Fruit fly (Drosophila melanogaster): ENCODE data around the gene ph-d.

DNA sequence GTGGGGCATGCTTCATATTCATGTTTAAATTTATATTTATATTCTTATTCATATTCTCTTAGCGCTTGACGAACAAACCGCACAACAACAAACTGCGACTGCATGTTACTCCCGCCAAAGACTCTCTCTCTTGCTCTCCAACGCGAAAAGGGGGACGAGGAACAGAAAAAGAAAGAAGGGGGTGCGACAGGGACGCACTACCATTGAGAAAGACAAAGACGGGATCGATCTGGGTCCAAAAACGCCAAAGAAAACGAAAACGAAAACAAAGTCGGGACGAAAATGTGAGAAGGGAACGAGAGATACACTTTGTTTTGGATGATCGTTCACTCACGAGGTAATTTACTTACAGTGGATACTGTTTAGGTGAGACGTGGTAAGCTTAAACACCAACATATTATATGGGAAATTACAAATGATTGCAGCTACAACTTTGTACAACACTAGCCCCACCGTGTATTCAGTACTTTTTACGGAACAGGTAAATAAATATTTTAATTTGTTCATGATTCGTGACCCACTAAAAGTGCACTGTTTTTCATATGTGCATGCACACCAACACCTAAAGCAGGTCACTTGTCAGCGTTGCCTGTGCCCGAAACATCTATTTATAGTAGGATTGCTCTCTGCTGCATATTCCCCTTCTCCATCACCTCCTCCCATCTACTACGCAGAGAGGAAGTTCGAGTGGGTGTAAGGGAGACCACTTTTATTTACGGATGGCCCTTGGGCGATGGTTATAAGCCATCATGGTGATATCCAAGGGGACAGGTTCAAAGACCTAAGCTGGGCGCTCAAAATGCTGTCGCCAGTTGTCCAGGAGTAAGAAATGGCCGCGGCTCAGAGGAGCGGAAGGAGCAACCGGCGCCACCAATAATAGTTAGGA is 1.1 kb downstream of the ph-d start:
- TF ChIP-seq Hr39 (GFP tag; optimal IDR thresholded peaks at IDR 0.05) = peak; percentile 80
- TF ChIP-seq Eip78C (GFP tag) = peak; percentile 93

All from whole organism, prepupa.